Fruit fly (Drosophila melanogaster) whole organism, embryonic: ENCODE measurements around the gene nonC.
A peak's percentile ranks its signal among the peaks of the same experiment; 100 is the strongest.

Experiments
- ATbp ChIP-seq: fragments of 200-800 bp; sonication (Bioruptor generic); optimal IDR thresholded peaks from 2 replicates; lab custom pipeline; 2017; ENCODE audit warnings: missing biosample characterization, mild to moderate bottlenecking, missing genetic modification characterization, missing genetic modification reagents
- Abd-B ChIP-seq: fragments of 200-800 bp; sonication (Bioruptor generic); optimal IDR thresholded peaks from 2 replicates; lab custom pipeline; 2018; ENCODE audit warnings: missing biosample characterization, mild to moderate bottlenecking, missing genetic modification characterization, moderate library complexity
- Awh ChIP-seq: fragments of 200-800 bp; sonication (Bioruptor generic); IDR thresholded peaks from 2 replicates; pipeline ENCODE4, ENCODE4 v1.3.6; 2022; ENCODE audit warnings: missing biosample characterization, missing genetic modification characterization
- BEAF-32 ChIP-seq: fragments of 200-800 bp; sonication (Bioruptor generic); optimal IDR thresholded peaks from 3 replicates; lab custom pipeline; 2017; ENCODE audit warnings: missing biosample characterization, missing genetic modification characterization, mild to moderate bottlenecking, moderate library complexity, missing genetic modification reagents
- Bgb ChIP-seq: fragments of 200-800 bp; sonication (Bioruptor generic); IDR thresholded peaks from 2 replicates; pipeline ENCODE4 v1.3.6; 2022; ENCODE audit warnings: missing biosample characterization, missing genetic modification characterization; ENCODE audit not compliant: partially characterized antibody
- CG10147 ChIP-seq: fragments of 200-800 bp; sonication (Bioruptor generic); optimal IDR thresholded peaks from 2 replicates; lab custom pipeline; 2019; ENCODE audit warnings: missing biosample characterization, mild to moderate bottlenecking, missing genetic modification characterization, moderate library complexity
- CG10565 ChIP-seq: fragments of 200-800 bp; sonication (Bioruptor generic); optimal IDR thresholded peaks from 3 replicates; lab custom pipeline; 2016; ENCODE audit warnings: missing biosample characterization, mild to moderate bottlenecking, missing genetic modification characterization
- CG12104 ChIP-seq: fragments of 200-800 bp; sonication (Bioruptor generic); optimal IDR thresholded peaks from 3 replicates; lab custom pipeline; 2016; ENCODE audit warnings: missing biosample characterization, missing genetic modification characterization
- CG12155 ChIP-seq: fragments of 200-800 bp; sonication (Bioruptor generic); optimal IDR thresholded peaks from 3 replicates; lab custom pipeline; 2016; ENCODE audit warnings: missing biosample characterization, missing genetic modification characterization
- CG12219 ChIP-seq: fragments of 200-800 bp; sonication (Bioruptor generic); optimal IDR thresholded peaks from 3 replicates; lab custom pipeline; 2018; ENCODE audit warnings: missing biosample characterization, mild to moderate bottlenecking, missing genetic modification characterization
- CG12236 ChIP-seq: fragments of 200-800 bp; sonication (Bioruptor generic); optimal IDR thresholded peaks from 2 replicates; lab custom pipeline; 2016; ENCODE audit warnings: missing biosample characterization, missing genetic modification characterization
- CG12659 ChIP-seq: fragments of 200-800 bp; sonication (Bioruptor generic); optimal IDR thresholded peaks from 3 replicates; lab custom pipeline; 2017; ENCODE audit warnings: mild to moderate bottlenecking, missing biosample characterization, missing genetic modification reagents, missing genetic modification characterization
- CG13296 ChIP-seq: fragments of 200-800 bp; sonication (Bioruptor generic); optimal IDR thresholded peaks from 3 replicates; lab custom pipeline; 2018; ENCODE audit warnings: missing biosample characterization, mild to moderate bottlenecking, missing genetic modification characterization
- CG15514 ChIP-seq: fragments of 200-800 bp; sonication (Bioruptor generic); optimal IDR thresholded peaks from 3 replicates; lab custom pipeline; 2017; ENCODE audit warnings: missing biosample characterization, missing genetic modification characterization, mild to moderate bottlenecking, moderate library complexity, missing genetic modification reagents
- CG15696 ChIP-seq: fragments of 200-800 bp; sonication (Bioruptor generic); optimal IDR thresholded peaks from 2 replicates; lab custom pipeline; 2019; ENCODE audit warnings: missing biosample characterization, mild to moderate bottlenecking, missing genetic modification characterization, moderate library complexity
- CG17361 ChIP-seq: fragments of 200-800 bp; sonication (Bioruptor generic); IDR thresholded peaks from 3 replicates; pipeline ENCODE4 v1.3.6; 2022; ENCODE audit warnings: missing biosample characterization, missing genetic modification characterization
- CG18262 ChIP-seq: fragments of 200-800 bp; optimal IDR thresholded peaks from 3 replicates; lab custom pipeline; 2019; ENCODE audit warnings: missing biosample characterization, mild to moderate bottlenecking, missing genetic modification characterization, moderate library complexity
- CG18599 ChIP-seq: fragments of 200-800 bp; sonication (Bioruptor generic); optimal IDR thresholded peaks from 3 replicates; lab custom pipeline; 2017; ENCODE audit warnings: missing biosample characterization, missing genetic modification characterization, mild to moderate bottlenecking, moderate library complexity, missing genetic modification reagents
- CG2120 ChIP-seq: fragments of 200-800 bp; sonication (Bioruptor generic); optimal IDR thresholded peaks from 3 replicates; lab custom pipeline; 2016; ENCODE audit warnings: missing biosample characterization, missing genetic modification characterization
- CG2889 ChIP-seq: fragments of 200-800 bp; sonication (Bioruptor generic); IDR thresholded peaks from 3 replicates; pipeline ENCODE4 v1.3.6; 2022; ENCODE audit warnings: missing biosample characterization, missing genetic modification characterization
- CG32532 ChIP-seq: fragments of 200-800 bp; sonication (Bioruptor generic); IDR thresholded peaks from 2 replicates; pipeline ENCODE4 v1.3.6; 2022; ENCODE audit warnings: missing biosample characterization, missing genetic modification characterization
- CG3847 ChIP-seq: fragments of 200-800 bp; sonication (Bioruptor generic); IDR thresholded peaks from 2 replicates; pipeline ENCODE4 v1.3.6; 2022; ENCODE audit warnings: missing biosample characterization, missing genetic modification characterization
- CG4328 ChIP-seq: fragments of 200-800 bp; sonication (Bioruptor generic); optimal IDR thresholded peaks from 3 replicates; lab custom pipeline; 2017; ENCODE audit warnings: missing biosample characterization, missing genetic modification reagents, missing genetic modification characterization
- CG9215 ChIP-seq: fragments of 200-800 bp; sonication (Bioruptor generic); IDR thresholded peaks from 2 replicates; pipeline ENCODE4 v1.3.6; 2022; ENCODE audit warnings: missing biosample characterization, missing genetic modification characterization
- Drgx ChIP-seq: fragments of 200-800 bp; sonication (Bioruptor generic); IDR thresholded peaks from 2 replicates; pipeline ENCODE4 v1.3.6; 2022; ENCODE audit warnings: missing biosample characterization, missing genetic modification characterization
- HLH3B ChIP-seq: fragments of 200-800 bp; sonication (Bioruptor generic); IDR thresholded peaks from 2 replicates; pipeline ENCODE4 v1.3.6; 2022; ENCODE audit warnings: missing biosample characterization, missing genetic modification characterization
- HLH54F ChIP-seq: fragments of 200-800 bp; sonication (Bioruptor generic); optimal IDR thresholded peaks from 3 replicates; lab custom pipeline; 2016; ENCODE audit warnings: missing biosample characterization, missing genetic modification characterization
- Kr ChIP-seq: fragments of 200-800 bp; sonication (Bioruptor generic); optimal IDR thresholded peaks from 2 replicates; lab custom pipeline; 2017; ENCODE audit warnings: missing biosample characterization, mild to moderate bottlenecking, missing genetic modification characterization
- Oaz ChIP-seq: fragments of 200-800 bp; sonication (Bioruptor generic); IDR thresholded peaks from 2 replicates; pipeline ENCODE4 v1.3.6; 2022; ENCODE audit warnings: missing biosample characterization, missing genetic modification characterization
- Pdp1 ChIP-seq, 2 experiments: fragments of 200-800 bp; sonication (Bioruptor generic); optimal IDR thresholded peaks; 3 replicates each; lab custom pipeline; 2016; ENCODE audit warnings: missing biosample characterization in 2 of 2, missing genetic modification characterization in 2 of 2, mild to moderate bottlenecking in 1 of 2, moderate library complexity in 1 of 2
- Six4 ChIP-seq: fragments of 200-800 bp; sonication (Bioruptor generic); optimal IDR thresholded peaks from 2 replicates; lab custom pipeline; 2016; ENCODE audit warnings: missing biosample characterization, missing genetic modification characterization
- YL-1 ChIP-seq: fragments of 200-800 bp; sonication (Bioruptor generic); optimal IDR thresholded peaks from 3 replicates; lab custom pipeline; 2017; ENCODE audit warnings: missing biosample characterization, mild to moderate bottlenecking, missing genetic modification characterization
- abd-A ChIP-seq: fragments of 200-800 bp; sonication (Bioruptor generic); optimal IDR thresholded peaks from 3 replicates; lab custom pipeline; 2019; ENCODE audit warnings: missing biosample characterization, mild to moderate bottlenecking, missing genetic modification characterization, moderate library complexity
- az2 ChIP-seq: fragments of 200-800 bp; sonication (Bioruptor generic); optimal IDR thresholded peaks from 3 replicates; lab custom pipeline; 2016; ENCODE audit warnings: missing biosample characterization, missing genetic modification characterization
- bsh ChIP-seq, 2 experiments: fragments of 200-800 bp; sonication (Bioruptor generic); optimal IDR thresholded peaks; 2 replicates each; lab custom pipeline; 2017 to 2018; ENCODE audit warnings: mild to moderate bottlenecking in 2 of 2, missing biosample characterization in 2 of 2, missing genetic modification characterization in 2 of 2, moderate library complexity in 1 of 2
- btn ChIP-seq: fragments of 200-800 bp; sonication (Bioruptor generic); optimal IDR thresholded peaks from 2 replicates; lab custom pipeline; 2016; ENCODE audit warnings: missing biosample characterization, missing genetic modification characterization
- chm ChIP-seq: fragments of 200-800 bp; sonication (Bioruptor generic); IDR thresholded peaks from 2 replicates; pipeline ENCODE4 v1.3.6; 2022; ENCODE audit warnings: missing biosample characterization, missing genetic modification characterization
- en ChIP-seq: fragments of 200-800 bp; sonication (Bioruptor generic); optimal IDR thresholded peaks from 2 replicates; lab custom pipeline; 2016; ENCODE audit warnings: missing biosample characterization, missing genetic modification characterization
- ind ChIP-seq: fragments of 200-800 bp; sonication (Bioruptor generic); optimal IDR thresholded peaks from 3 replicates; lab custom pipeline; 2016; ENCODE audit warnings: missing biosample characterization, missing genetic modification characterization
- nerfin-1 ChIP-seq: fragments of 200-800 bp; sonication (Bioruptor generic); optimal IDR thresholded peaks from 3 replicates; lab custom pipeline; 2019; ENCODE audit warnings: missing biosample characterization, mild to moderate bottlenecking, missing genetic modification characterization, moderate library complexity
- odd ChIP-seq: fragments of 200-800 bp; sonication (Bioruptor generic); optimal IDR thresholded peaks from 2 replicates; lab custom pipeline; 2017; ENCODE audit warnings: missing biosample characterization, mild to moderate bottlenecking, missing genetic modification characterization
- peb ChIP-seq: fragments of 200-800 bp; sonication (Bioruptor generic); IDR thresholded peaks from 2 replicates; pipeline ENCODE4 v1.3.6; 2022; ENCODE audit warnings: missing biosample characterization, missing genetic modification characterization
- pho ChIP-seq: fragments of 200-800 bp; sonication (Bioruptor generic); optimal IDR thresholded peaks from 2 replicates; lab custom pipeline; 2016; ENCODE audit warnings: missing biosample characterization, missing genetic modification characterization
- psq ChIP-seq: fragments of 200-800 bp; sonication (Bioruptor generic); optimal IDR thresholded peaks from 2 replicates; lab custom pipeline; 2017; ENCODE audit warnings: missing biosample characterization, missing genetic modification characterization
- pzg ChIP-seq: fragments of 200-800 bp; sonication (Bioruptor generic); optimal IDR thresholded peaks from 3 replicates; lab custom pipeline; 2018; ENCODE audit warnings: missing biosample characterization, mild to moderate bottlenecking, missing genetic modification characterization, moderate library complexity
- ranshi ChIP-seq: fragments of 200-800 bp; sonication (Bioruptor generic); IDR thresholded peaks from 2 replicates; pipeline ENCODE4 v1.3.6; 2022; ENCODE audit warnings: missing biosample characterization, missing genetic modification characterization
- rib ChIP-seq: fragments of 200-800 bp; sonication (Bioruptor generic); IDR thresholded peaks from 2 replicates; pipeline ENCODE4 v1.3.6; 2022; ENCODE audit warnings: missing biosample characterization, missing genetic modification characterization
- sd ChIP-seq: fragments of 200-800 bp; sonication (Bioruptor generic); optimal IDR thresholded peaks from 3 replicates; lab custom pipeline; 2018; ENCODE audit warnings: missing biosample characterization, mild to moderate bottlenecking, missing genetic modification characterization, moderate library complexity
- sim ChIP-seq: fragments of 200-800 bp; sonication (Bioruptor generic); IDR thresholded peaks from 2 replicates; pipeline ENCODE4 v1.3.6; 2022; ENCODE audit warnings: missing biosample characterization, missing genetic modification characterization
- ttk ChIP-seq: fragments of 200-800 bp; sonication (Bioruptor generic); IDR thresholded peaks from 2 replicates; pipeline ENCODE4 v2.1.2; 2022; ENCODE audit warnings: missing biosample characterization, missing genetic modification characterization

The nonC gene

DNA sequence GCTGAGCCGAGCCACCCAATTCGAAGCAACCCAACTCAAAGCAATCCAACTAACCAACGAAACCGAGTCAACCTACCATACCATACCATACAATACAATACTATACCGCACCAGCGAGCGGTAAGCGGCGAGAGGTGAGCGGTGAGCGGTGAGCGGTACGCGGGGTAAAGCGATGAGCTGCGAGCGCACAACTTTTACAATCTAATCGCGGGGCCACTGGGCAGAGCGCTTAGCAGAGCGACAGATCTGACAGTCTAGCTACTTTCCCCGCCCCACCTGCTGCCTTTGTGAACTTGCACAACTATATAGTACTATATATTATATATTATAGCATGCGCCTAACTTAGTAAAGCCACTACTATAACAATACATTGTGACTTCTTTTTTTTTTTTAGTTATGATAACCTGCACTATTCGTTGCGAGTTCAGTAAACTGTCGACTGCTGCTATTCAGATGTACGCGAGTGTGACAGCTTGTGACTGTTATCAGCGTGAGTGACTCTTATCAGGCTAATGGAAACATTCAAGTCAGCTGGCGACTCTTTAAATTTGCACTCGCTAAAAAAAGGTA lies 23.5 kb upstream of the nonC start (continued):
- TF ChIP-seq Bgb (GFP tag; lab: Robert Waterston, UW) (peak; percentile 23; the same call in 1 of the 2 replicates), btn (no peak), Kr (no peak), HLH54F (GFP tag; lab: Kevin White, UChicago) (no peak), abd-A (peak; percentile 28), sd (tag; lab: Kevin White, UChicago) (peak; percentile 18), Six4 (GFP tag; lab: Kevin White, UChicago) (peak; percentile 9), CG12155 (GFP tag; lab: Kevin White, UChicago) (peak; percentile 61), CG10565 (GFP tag; lab: Kevin White, UChicago) (no peak), ATbp (peak; percentile 17), CG17361 (GFP tag; lab: Robert Waterston, UW) (peak; percentile 55; the same call in 2 of the 3 replicates), BEAF-32 (GFP tag; lab: Kevin White, UChicago) (no peak), CG13296 (GFP tag; lab: Kevin White, UChicago) (peak; percentile 21), odd (peak; percentile 43), CG18599 (GFP tag; lab: Kevin White, UChicago) (peak; percentile 66), CG12104 (GFP tag; lab: Kevin White, UChicago) (no peak), CG10147 (GFP tag; lab: Kevin White, UChicago) (no peak), CG3847 (0 out of 2 replicates have a peak, but pooled peaks have one; percentile 16), CG12219 (GFP tag; lab: Kevin White, UChicago) (peak; percentile 11), ranshi (GFP tag; lab: Robert Waterston, UW) (no peak), CG2120 (GFP tag; lab: Kevin White, UChicago) (peak; percentile 35), Drgx (GFP tag; lab: Robert Waterston, UW) (peak; percentile 47; the same call in 1 of the 2 replicates), ttk (GFP tag; lab: Robert Waterston, UW) (no peak), bsh (GFP tag; optimal IDR thresholded peaks at IDR 0.05; lab: Kevin White, UChicago) (peak in 1 of 2 experiments; percentile 42), CG4328 (GFP tag; lab: Kevin White, UChicago) (peak; percentile 3), nerfin-1 (tag; lab: Kevin White, UChicago) (no peak), pzg (GFP tag; lab: Kevin White, UChicago) (peak; percentile 6), peb (no peak), Oaz (GFP tag; lab: Robert Waterston, UW) (no peak), az2 (GFP tag; lab: Kevin White, UChicago) (peak; percentile 49), CG9215 (GFP tag; lab: Robert Waterston, UW) (peak; percentile 33; the same call in 1 of the 2 replicates), Pdp1 (GFP tag; optimal IDR thresholded peaks at IDR 0.05; lab: Kevin White, UChicago) (peak in 1 of 2 experiments; percentile 8), pho (GFP tag; lab: Kevin White, UChicago) (peak; percentile 8), en (GFP tag; lab: Kevin White, UChicago) (no peak), ind (GFP tag; lab: Kevin White, UChicago) (peak; percentile 24), psq (no peak), CG12236 (GFP tag; lab: Kevin White, UChicago) (no peak), sim (GFP tag; lab: Robert Waterston, UW) (no peak), HLH3B (GFP tag; lab: Robert Waterston, UW) (peak; percentile 23; the same call in 1 of the 2 replicates), YL-1 (GFP tag; lab: Kevin White, UChicago) (no peak), CG12659 (GFP tag; lab: Kevin White, UChicago) (peak; percentile 56), rib (GFP tag; lab: Robert Waterston, UW) (peak; percentile 68), Awh (GFP tag; lab: Robert Waterston, UW) (peak; percentile 49; the same call in 1 of the 2 replicates), Abd-B (GFP tag; lab: Kevin White, UChicago) (no peak), CG15514 (no peak), CG18262 (tag; lab: Kevin White, UChicago) (peak; percentile 35), CG2889 (GFP tag; lab: Robert Waterston, UW) (no peak), CG15696 (tag; lab: Kevin White, UChicago) (no peak), chm (GFP tag; lab: Robert Waterston, UW) (no peak), CG32532 (peak; percentile 43; the same call in 1 of the 2 replicates)
